Worm (Caenorhabditis elegans) whole organism, L4/young adult: Measurements from ENCODE around the gene F55G11.6.

ENCODE experiments used
- W03F9.2 ChIP-seq: fragments of 150-350 bp; optimal IDR thresholded peaks from 2 replicates; lab custom pipeline; 2014; ENCODE audit warnings: missing biosample characterization, missing genetic modification characterization
- dao-5 ChIP-seq: sonication (generic microtip); optimal IDR thresholded peaks from 2 replicates; lab custom pipeline; 2016; ENCODE audit warnings: missing genotype, missing genetic modification characterization, moderate library complexity, missing compliant biosample characterization
- him-1 ChIP-seq: sonication (generic microtip); optimal IDR thresholded peaks from 2 replicates; lab custom pipeline; 2016; ENCODE audit warnings: missing genotype, missing genetic modification reagents, missing genetic modification characterization, missing compliant biosample characterization

DNA sequence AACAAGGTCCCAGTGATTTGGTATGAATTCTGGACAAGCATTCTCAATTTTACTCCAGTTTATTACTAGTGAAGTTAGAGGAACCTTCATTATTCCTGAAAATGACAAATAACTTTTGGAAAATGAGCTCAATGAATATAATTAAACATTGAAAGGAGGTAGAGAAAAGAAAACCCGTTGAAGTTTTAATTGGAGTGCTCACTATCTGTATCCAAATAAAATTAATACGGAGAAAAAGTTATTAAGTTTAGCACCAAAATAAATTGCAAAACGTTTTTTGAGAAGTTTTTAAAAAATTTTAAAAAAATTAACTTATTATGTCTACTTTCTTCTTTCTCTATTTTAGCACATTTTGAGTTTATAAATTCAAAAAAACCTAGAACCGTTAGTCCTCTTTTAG lies 11.3 kb upstream of the F55G11.6 start, which contains the start of gene F55G11.1:
- TF ChIP-seq dao-5 (tag; lab: Kevin White, UChicago): no peak
- no peak for TF ChIP-seq W03F9.2
- no peak for TF ChIP-seq him-1 (tag; lab: Kevin White, UChicago)
